Worm (Caenorhabditis elegans) whole organism, late embryonic: ENCODE measurements around the gene ZK84.2.
A peak's percentile ranks its signal among the peaks of the same experiment; 100 is the strongest.

Experiments used
- ceh-34 ChIP-seq: sonication (generic microtip); optimal IDR thresholded peaks from 2 replicates; lab custom pipeline; 2016; ENCODE audit warnings: mild to moderate bottlenecking, missing genetic modification characterization, missing compliant biosample characterization
- pat-9 ChIP-seq: fragments of 200-800 bp; sonication (Bioruptor generic); optimal IDR thresholded peaks from 2 replicates; lab custom pipeline; 2018; ENCODE audit warnings: mild to moderate bottlenecking, missing genetic modification characterization, moderate library complexity, missing compliant biosample characterization
- tbx-2 ChIP-seq: sonication (generic microtip); optimal IDR thresholded peaks from 2 replicates; lab custom pipeline; 2016; ENCODE audit warnings: missing genetic modification characterization, missing compliant biosample characterization

ce11 chrII:5966637-5967036 is 47.5 kb upstream of the ZK84.2 start:
- TF ChIP-seq tbx-2 (tag; lab: Kevin White, UChicago) = no peak
- peak; percentile 25 for TF ChIP-seq ceh-34
- no peak for TF ChIP-seq pat-9 (tag; lab: Kevin White, UChicago)
